Fruit fly (Drosophila melanogaster): Measurements from ENCODE around the gene Oat.

The Oat gene

DNA sequence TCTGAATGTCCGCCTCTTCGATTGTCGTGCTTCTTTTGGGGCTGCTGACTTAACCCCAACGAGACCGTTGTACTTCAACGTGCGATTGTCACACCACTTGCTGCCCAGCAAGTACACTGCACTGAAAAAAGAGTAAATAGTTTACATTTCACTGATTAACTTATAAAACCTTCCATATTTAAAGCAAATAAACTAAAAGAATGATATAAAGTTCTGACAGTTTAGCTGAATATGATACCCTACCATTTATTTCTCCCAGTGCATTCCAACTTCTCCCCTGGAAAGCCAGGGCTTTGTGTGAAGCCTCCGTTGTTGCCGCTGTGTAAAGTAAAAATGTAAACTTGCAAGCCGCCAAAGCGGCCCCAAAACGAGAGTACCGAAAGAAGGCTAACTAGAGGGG lies 24.7 kb upstream of the Oat start:
- no peak for TF ChIP-seq CG13296 (GFP tag; optimal IDR thresholded peaks at IDR 0.05)
- TF ChIP-seq Abd-B (GFP tag; optimal IDR thresholded peaks at IDR 0.05) = peak; percentile 18
- no peak for TF ChIP-seq Mes4 (GFP tag; optimal IDR thresholded peaks at IDR 0.05)
- TF ChIP-seq mirr (GFP tag; optimal IDR thresholded peaks at IDR 0.05) = no peak
- peak; percentile 8 for TF ChIP-seq CG15601 (tag; optimal IDR thresholded peaks at IDR 0.05)
- TF ChIP-seq CG4730 (GFP tag; IDR thresholded peaks at IDR 0.05) = no peak
- peak; percentile 53 for TF ChIP-seq CG8765 (GFP tag; IDR thresholded peaks at IDR 0.05)
- no peak for TF ChIP-seq gsb (GFP tag; IDR thresholded peaks at IDR 0.05)
- TF ChIP-seq stc (GFP tag; IDR thresholded peaks at IDR 0.05) = peak; percentile 54
- peak; percentile 28 for TF ChIP-seq Spps (tag; optimal IDR thresholded peaks at IDR 0.05)
- no peak for TF ChIP-seq Myb (GFP tag; optimal IDR thresholded peaks at IDR 0.05)
- TF ChIP-seq CG17568 (GFP tag; optimal IDR thresholded peaks at IDR 0.05) = no peak
- TF ChIP-seq Opbp (GFP tag; IDR thresholded peaks at IDR 0.05; ENCODE audit: partially characterized antibody) = no peak
- TF ChIP-seq Stat92E (GFP tag; optimal IDR thresholded peaks at IDR 0.05) = no peak
- no peak for TF ChIP-seq CG9817 (tag; optimal IDR thresholded peaks at IDR 0.05)
- peak; percentile 35 for TF ChIP-seq CG16815 (GFP tag; optimal IDR thresholded peaks at IDR 0.05)
- no peak for TF ChIP-seq CG13123 (GFP tag; optimal IDR thresholded peaks at IDR 0.05)
- TF ChIP-seq Xrp1 (GFP tag; IDR thresholded peaks at IDR 0.05) = peak; percentile 42; the same call in 1 of the 2 replicates
- no peak for TF ChIP-seq slp2 (GFP tag; optimal IDR thresholded peaks at IDR 0.05)
- TF ChIP-seq CG31365 (tag; optimal IDR thresholded peaks at IDR 0.05) = no peak
- peak; percentile 21 for TF ChIP-seq CG17802 (tag; optimal IDR thresholded peaks at IDR 0.05)
- no peak for TF ChIP-seq CG14667 (GFP tag; IDR thresholded peaks at IDR 0.05)
- TF ChIP-seq CG11398 (GFP tag; optimal IDR thresholded peaks at IDR 0.05) = no peak
- TF ChIP-seq org-1 (GFP tag; optimal IDR thresholded peaks at IDR 0.05) = no peak
- no peak for TF ChIP-seq Side (GFP tag; optimal IDR thresholded peaks at IDR 0.05)
- no peak for TF ChIP-seq CG3065 (GFP tag; optimal IDR thresholded peaks at IDR 0.05)
- TF ChIP-seq CG11504 (tag; optimal IDR thresholded peaks at IDR 0.05) = peak; percentile 52
- peak; percentile 8 for TF ChIP-seq CG17385 (GFP tag; optimal IDR thresholded peaks at IDR 0.05)
- TF ChIP-seq Rx (GFP tag; IDR thresholded peaks at IDR 0.05) = 0 out of 2 replicates have a peak, but pooled peaks have one; percentile 4
- TF ChIP-seq bcd (GFP tag; optimal IDR thresholded peaks at IDR 0.05) = peak; percentile 11
- no peak for TF ChIP-seq CG14965 (GFP tag; optimal IDR thresholded peaks at IDR 0.05; ENCODE audit: borderline replicate concordance)
- no peak for TF ChIP-seq oc (tag; optimal IDR thresholded peaks at IDR 0.05)
- TF ChIP-seq CG2120 (GFP tag; optimal IDR thresholded peaks at IDR 0.05) = no peak
- TF ChIP-seq pnt (GFP tag; optimal IDR thresholded peaks at IDR 0.05) = peak; percentile 21
- peak; percentile 55 for TF ChIP-seq Drgx (GFP tag; IDR thresholded peaks at IDR 0.05)
- TF ChIP-seq Oli (tag; optimal IDR thresholded peaks at IDR 0.05) = peak; percentile 20
- TF ChIP-seq dmrt99B (tag; optimal IDR thresholded peaks at IDR 0.05) = peak; percentile 33
- peak in 1 of 3 experiments; percentile 39 for TF ChIP-seq lola (GFP tag; optimal IDR thresholded peaks at IDR 0.05)
- no peak for TF ChIP-seq CG12104 (GFP tag; optimal IDR thresholded peaks at IDR 0.05)
- TF ChIP-seq CG10209 (GFP tag; optimal IDR thresholded peaks at IDR 0.05) = no peak
- no peak for TF ChIP-seq scrt (GFP tag; optimal IDR thresholded peaks at IDR 0.05)
- TF ChIP-seq CG18262 (tag; optimal IDR thresholded peaks at IDR 0.05) = peak; percentile 60
- peak; percentile 0 for TF ChIP-seq dm (GFP tag; optimal IDR thresholded peaks at IDR 0.05)
- no peak for TF ChIP-seq ems (GFP tag; optimal IDR thresholded peaks at IDR 0.05)
- no peak for TF ChIP-seq tap (tag; optimal IDR thresholded peaks at IDR 0.05)
- no peak for TF ChIP-seq wek (GFP tag; optimal IDR thresholded peaks at IDR 0.05)
- TF ChIP-seq CG8924 (tag; optimal IDR thresholded peaks at IDR 0.05) = peak; percentile 28
- peak; percentile 28 for TF ChIP-seq CG9727 (GFP tag; optimal IDR thresholded peaks at IDR 0.05)
- TF ChIP-seq CG2712 (tag; optimal IDR thresholded peaks at IDR 0.05) = peak; percentile 65
- TF ChIP-seq CG4707 (GFP tag; optimal IDR thresholded peaks at IDR 0.05) = no peak
- TF ChIP-seq Usf (GFP tag; optimal IDR thresholded peaks at IDR 0.05) = peak; percentile 13

All from whole organism, embryonic.